Fruit fly (Drosophila melanogaster) whole organism, embryonic: ENCODE data around the gene Dlg5.

Source experiments
- Abd-B ChIP-seq: fragments of 200-800 bp; sonication (Bioruptor generic); optimal IDR thresholded peaks from 2 replicates; lab custom pipeline; 2018; ENCODE audit warnings: missing biosample characterization, mild to moderate bottlenecking, missing genetic modification characterization, moderate library complexity
- Blimp-1 ChIP-seq: fragments of 200-800 bp; sonication (Bioruptor generic); optimal IDR thresholded peaks from 3 replicates; lab custom pipeline; 2018; ENCODE audit warnings: missing biosample characterization, missing genetic modification characterization, mild to moderate bottlenecking, moderate library complexity, missing genetic modification reagents
- CG10274 ChIP-seq: fragments of 200-800 bp; sonication (Bioruptor generic); optimal IDR thresholded peaks from 3 replicates; lab custom pipeline; 2017; ENCODE audit warnings: missing biosample characterization, mild to moderate bottlenecking, missing genetic modification characterization
- CG11247 ChIP-seq: fragments of 200-800 bp; sonication (Bioruptor generic); IDR thresholded peaks from 2 replicates; pipeline ENCODE4 v1.3.6; 2022; ENCODE audit warnings: missing biosample characterization, missing genetic modification characterization
- CG11456 ChIP-seq: fragments of 200-800 bp; sonication (Bioruptor generic); IDR thresholded peaks from 3 replicates; pipeline ENCODE4 v1.3.6; 2022; ENCODE audit warnings: missing biosample characterization, missing genetic modification characterization
- CG13296 ChIP-seq: fragments of 200-800 bp; sonication (Bioruptor generic); optimal IDR thresholded peaks from 3 replicates; lab custom pipeline; 2018; ENCODE audit warnings: missing biosample characterization, mild to moderate bottlenecking, missing genetic modification characterization
- CG13775 ChIP-seq: fragments of 200-800 bp; sonication (Bioruptor generic); optimal IDR thresholded peaks from 3 replicates; lab custom pipeline; 2017; ENCODE audit warnings: missing biosample characterization, mild to moderate bottlenecking, missing genetic modification characterization
- CG1529 ChIP-seq: fragments of 200-800 bp; sonication (Bioruptor generic); optimal IDR thresholded peaks from 3 replicates; lab custom pipeline; 2018; ENCODE audit warnings: missing biosample characterization, missing genetic modification characterization
- CG15479 ChIP-seq: fragments of 200-800 bp; sonication (Bioruptor generic); optimal IDR thresholded peaks from 3 replicates; lab custom pipeline; 2019; ENCODE audit warnings: missing biosample characterization, mild to moderate bottlenecking, missing genetic modification characterization, moderate library complexity
- CG16779 ChIP-seq: fragments of 200-800 bp; sonication (Bioruptor generic); IDR thresholded peaks from 2 replicates; pipeline ENCODE4 v1.3.6; 2022; ENCODE audit warnings: missing biosample characterization, missing genetic modification characterization
- CG1832 ChIP-seq: fragments of 200-800 bp; sonication (Bioruptor generic); optimal IDR thresholded peaks from 2 replicates; lab custom pipeline; 2017; ENCODE audit warnings: missing biosample characterization, mild to moderate bottlenecking, missing genetic modification characterization, inconsistent platforms
- CG18619 ChIP-seq: fragments of 200-800 bp; sonication (Bioruptor generic); optimal IDR thresholded peaks from 3 replicates; lab custom pipeline; 2017; ENCODE audit warnings: missing biosample characterization, mild to moderate bottlenecking, missing genetic modification characterization
- CG18764 ChIP-seq: fragments of 200-800 bp; sonication (Bioruptor generic); optimal IDR thresholded peaks from 3 replicates; lab custom pipeline; 2016; ENCODE audit warnings: missing biosample characterization, missing genetic modification characterization
- CG3838 ChIP-seq: fragments of 200-800 bp; sonication (Bioruptor generic); optimal IDR thresholded peaks from 3 replicates; lab custom pipeline; 2016; ENCODE audit warnings: missing biosample characterization, missing genetic modification characterization
- CG43689 ChIP-seq: fragments of 200-800 bp; sonication (Bioruptor generic); IDR thresholded peaks from 2 replicates; pipeline ENCODE4 v1.3.6; 2022; ENCODE audit warnings: missing biosample characterization, missing genetic modification characterization
- CG5953 ChIP-seq: fragments of 200-800 bp; sonication (Bioruptor generic); IDR thresholded peaks from 2 replicates; pipeline ENCODE4 v1.3.6; 2022; ENCODE audit warnings: missing biosample characterization, missing genetic modification characterization
- CG7987 ChIP-seq: fragments of 200-800 bp; sonication (Bioruptor generic); optimal IDR thresholded peaks from 2 replicates; lab custom pipeline; 2018; ENCODE audit warnings: missing biosample characterization, mild to moderate bottlenecking, missing genetic modification characterization, moderate library complexity
- CG8359 ChIP-seq: fragments of 200-800 bp; sonication (Bioruptor generic); optimal IDR thresholded peaks from 2 replicates; lab custom pipeline; 2017; ENCODE audit warnings: missing biosample characterization, mild to moderate bottlenecking, missing genetic modification characterization, borderline replicate concordance
- CG8765 ChIP-seq: fragments of 200-800 bp; sonication (Bioruptor generic); IDR thresholded peaks from 2 replicates; pipeline ENCODE4 v1.3.6; 2022; ENCODE audit warnings: missing biosample characterization, missing genetic modification characterization
- CG8944 ChIP-seq: fragments of 200-800 bp; sonication (Bioruptor generic); optimal IDR thresholded peaks from 3 replicates; lab custom pipeline; 2016; ENCODE audit warnings: missing biosample characterization, missing genetic modification characterization
- CG9932 ChIP-seq: fragments of 200-800 bp; sonication (Bioruptor generic); IDR thresholded peaks from 2 replicates; pipeline ENCODE4 v1.3.6; 2022; ENCODE audit warnings: missing biosample characterization, missing genetic modification characterization
- CrebB ChIP-seq: fragments of 200-800 bp; sonication (Bioruptor generic); optimal IDR thresholded peaks from 3 replicates; lab custom pipeline; 2018; ENCODE audit warnings: missing biosample characterization, mild to moderate bottlenecking, missing genetic modification characterization
- Elba2 ChIP-seq: fragments of 200-800 bp; sonication (Bioruptor generic); optimal IDR thresholded peaks from 3 replicates; lab custom pipeline; 2016; ENCODE audit warnings: missing biosample characterization, missing genetic modification characterization
- HLH4C ChIP-seq: fragments of 200-800 bp; sonication (Bioruptor generic); IDR thresholded peaks from 3 replicates; pipeline ENCODE4 v1.3.6; 2022; ENCODE audit warnings: missing biosample characterization, missing genetic modification characterization; ENCODE audit not compliant: partially characterized antibody
- MESR4 ChIP-seq: fragments of 200-800 bp; sonication (Bioruptor generic); optimal IDR thresholded peaks from 2 replicates; lab custom pipeline; 2018; ENCODE audit warnings: missing biosample characterization, mild to moderate bottlenecking, missing genetic modification characterization, moderate library complexity
- Ptx1 ChIP-seq: fragments of 200-800 bp; sonication (Bioruptor generic); IDR thresholded peaks from 2 replicates; pipeline ENCODE4 v1.3.6; 2022; ENCODE audit warnings: missing biosample characterization, missing genetic modification characterization
- Six4 ChIP-seq: fragments of 200-800 bp; sonication (Bioruptor generic); optimal IDR thresholded peaks from 2 replicates; lab custom pipeline; 2016; ENCODE audit warnings: missing biosample characterization, missing genetic modification characterization
- al ChIP-seq: fragments of 200-800 bp; sonication (Bioruptor generic); IDR thresholded peaks from 2 replicates; pipeline ENCODE4 v1.3.6; 2022; ENCODE audit warnings: missing biosample characterization, missing genetic modification characterization
- bab2 ChIP-seq: fragments of 200-800 bp; sonication (Bioruptor generic); optimal IDR thresholded peaks from 2 replicates; lab custom pipeline; 2016; ENCODE audit warnings: missing biosample characterization, missing genetic modification characterization
- chif ChIP-seq, 2 experiments: fragments of 200-800 bp; sonication (Bioruptor generic); optimal IDR thresholded peaks; 3 replicates each; lab custom pipeline; 2016; ENCODE audit warnings: missing biosample characterization in 2 of 2, missing genetic modification characterization in 2 of 2
- chm ChIP-seq: fragments of 200-800 bp; sonication (Bioruptor generic); IDR thresholded peaks from 2 replicates; pipeline ENCODE4 v1.3.6; 2022; ENCODE audit warnings: missing biosample characterization, missing genetic modification characterization
- corto ChIP-seq: fragments of 200-800 bp; sonication (Bioruptor generic); optimal IDR thresholded peaks from 2 replicates; lab custom pipeline; 2016; ENCODE audit warnings: missing biosample characterization, mild to moderate bottlenecking, missing genetic modification characterization, moderate library complexity
- disco-r ChIP-seq: fragments of 200-800 bp; sonication (Bioruptor generic); optimal IDR thresholded peaks from 2 replicates; lab custom pipeline; 2016; ENCODE audit warnings: missing biosample characterization, missing genetic modification characterization
- exex ChIP-seq: fragments of 200-800 bp; sonication (Bioruptor generic); optimal IDR thresholded peaks from 4 replicates; lab custom pipeline; 2018; ENCODE audit warnings: missing biosample characterization, mild to moderate bottlenecking, missing genetic modification characterization, moderate library complexity
- gsb ChIP-seq: fragments of 200-800 bp; sonication (Bioruptor generic); IDR thresholded peaks from 2 replicates; pipeline ENCODE4 v1.3.6; 2022; ENCODE audit warnings: missing biosample characterization, missing genetic modification characterization
- gsb-n ChIP-seq: fragments of 200-800 bp; sonication (Bioruptor generic); optimal IDR thresholded peaks from 3 replicates; lab custom pipeline; 2018; ENCODE audit warnings: missing biosample characterization, mild to moderate bottlenecking, missing genetic modification characterization
- hb ChIP-seq: fragments of 200-800 bp; sonication (Bioruptor generic); IDR thresholded peaks from 3 replicates; pipeline ENCODE4 v1.3.6; 2022; ENCODE audit warnings: missing biosample characterization, missing genetic modification characterization; ENCODE audit not compliant: partially characterized antibody
- hkb ChIP-seq, 2 experiments: fragments of 200-800 bp in 1 of 2; fragments of >200 bp in 1 of 2; sonication (Bioruptor generic) in 1 of 2; IDR thresholded peaks in 1 of 2; optimal IDR thresholded peaks in 1 of 2; 2 replicates each; pipeline versions ENCODE4 v1.3.6 to Lab custom; 2017 to 2022; ENCODE audit warnings: missing biosample characterization in 1 of 2, missing genetic modification characterization in 1 of 2
- ind ChIP-seq: fragments of 200-800 bp; sonication (Bioruptor generic); optimal IDR thresholded peaks from 3 replicates; lab custom pipeline; 2016; ENCODE audit warnings: missing biosample characterization, missing genetic modification characterization
- lmd ChIP-seq: fragments of 200-800 bp; sonication (Bioruptor generic); IDR thresholded peaks from 2 replicates; pipeline ENCODE4 v1.3.6; 2022; ENCODE audit warnings: missing biosample characterization, missing genetic modification characterization
- mam ChIP-seq: fragments of 200-800 bp; sonication (Bioruptor generic); optimal IDR thresholded peaks from 3 replicates; lab custom pipeline; 2016; ENCODE audit warnings: missing biosample characterization, missing genetic modification characterization
- nerfin-1 ChIP-seq: fragments of 200-800 bp; sonication (Bioruptor generic); optimal IDR thresholded peaks from 3 replicates; lab custom pipeline; 2019; ENCODE audit warnings: missing biosample characterization, mild to moderate bottlenecking, missing genetic modification characterization, moderate library complexity
- nom ChIP-seq: fragments of 200-800 bp; sonication (Bioruptor generic); optimal IDR thresholded peaks from 2 replicates; lab custom pipeline; 2017; ENCODE audit warnings: missing biosample characterization, missing genetic modification characterization, mild to moderate bottlenecking, moderate library complexity, missing genetic modification reagents
- org-1 ChIP-seq: fragments of 200-800 bp; sonication (Bioruptor generic); optimal IDR thresholded peaks from 2 replicates; lab custom pipeline; 2017; ENCODE audit warnings: missing biosample characterization, missing genetic modification characterization
- phol ChIP-seq: fragments of 200-800 bp; sonication (Bioruptor generic); optimal IDR thresholded peaks from 3 replicates; lab custom pipeline; 2018; ENCODE audit warnings: missing biosample characterization, mild to moderate bottlenecking, missing genetic modification characterization, moderate library complexity
- stwl ChIP-seq: fragments of 200-800 bp; sonication (Bioruptor generic); optimal IDR thresholded peaks from 3 replicates; lab custom pipeline; 2018; ENCODE audit warnings: missing biosample characterization, mild to moderate bottlenecking, missing genetic modification characterization, moderate library complexity
- sug ChIP-seq: fragments of 200-800 bp; optimal IDR thresholded peaks from 2 replicates; lab custom pipeline; 2019; ENCODE audit warnings: missing biosample characterization, mild to moderate bottlenecking, missing genetic modification characterization, moderate library complexity
- tap ChIP-seq: fragments of 200-800 bp; optimal IDR thresholded peaks from 3 replicates; lab custom pipeline; 2019; ENCODE audit warnings: missing biosample characterization, mild to moderate bottlenecking, missing genetic modification characterization, moderate library complexity
- tgo ChIP-seq: fragments of 200-800 bp; sonication (Bioruptor generic); IDR thresholded peaks from 3 replicates; pipeline ENCODE4 v1.3.6; 2022; ENCODE audit warnings: missing biosample characterization, missing genetic modification characterization
- tx ChIP-seq: fragments of 200-800 bp; sonication (Bioruptor generic); optimal IDR thresholded peaks from 2 replicates; lab custom pipeline; 2016; ENCODE audit warnings: missing biosample characterization, missing genetic modification characterization
- wdn ChIP-seq: fragments of 200-800 bp; sonication (Bioruptor generic); IDR thresholded peaks from 2 replicates; pipeline ENCODE4 v1.3.6; 2022; ENCODE audit warnings: missing biosample characterization, missing genetic modification characterization

The Dlg5 gene

DNA sequence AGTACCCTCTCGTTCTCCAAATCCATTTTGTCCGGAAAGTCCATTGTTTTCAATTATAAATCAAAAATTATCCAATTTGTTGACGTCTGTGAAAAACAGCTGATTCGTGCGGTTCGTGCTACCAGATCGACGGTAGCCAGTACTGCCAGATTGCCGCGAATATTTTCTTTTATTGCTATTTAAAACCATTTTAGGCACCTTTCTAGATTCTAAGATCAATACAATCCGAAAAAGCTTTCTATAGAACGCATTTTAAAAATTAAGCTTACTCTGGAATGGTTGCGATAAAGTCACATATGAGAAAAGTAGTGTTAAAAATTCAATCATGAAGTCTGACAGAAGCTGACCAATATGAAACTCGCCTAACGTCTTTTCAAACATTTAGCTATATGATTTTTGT lies 18.0 kb downstream of the Dlg5 start, which contains the start of gene Cog8 (continued):
- TF ChIP-seq Ptx1 (GFP tag; lab: Robert Waterston, UW), result no peak
- TF ChIP-seq CG8765, result no peak
- TF ChIP-seq tx, result peak; percentile 33
- TF ChIP-seq tap (tag; lab: Kevin White, UChicago), result no peak
- TF ChIP-seq CG8359 (GFP tag; lab: Kevin White, UChicago), result no peak
- peak; percentile 52 for TF ChIP-seq ind (GFP tag; lab: Kevin White, UChicago)
- no peak for TF ChIP-seq CG18764
- no peak for TF ChIP-seq hb (GFP tag; lab: Robert Waterston, UW)
- TF ChIP-seq CG11456 (GFP tag; lab: Robert Waterston, UW), result no peak
- peak; percentile 60 for TF ChIP-seq phol
- TF ChIP-seq stwl (tag; lab: Kevin White, UChicago), result peak; percentile 59
- TF ChIP-seq CG1832 (GFP tag; lab: Kevin White, UChicago), result no peak
- TF ChIP-seq tgo (GFP tag; lab: Robert Waterston, UW), result no peak
- no peak for TF ChIP-seq nom
- TF ChIP-seq sug (tag; lab: Kevin White, UChicago), result peak; percentile 37
- no peak for TF ChIP-seq gsb-n
- peak; percentile 58 for TF ChIP-seq bab2 (GFP tag; lab: Kevin White, UChicago)
- TF ChIP-seq CG13296 (GFP tag; lab: Kevin White, UChicago), result no peak
- peak; percentile 48; the same call in 1 of the 2 replicates for TF ChIP-seq CG9932 (GFP tag; lab: Robert Waterston, UW)
- TF ChIP-seq nerfin-1 (tag; lab: Kevin White, UChicago), result no peak
- TF ChIP-seq Abd-B (GFP tag; lab: Kevin White, UChicago), result peak; percentile 79
- no peak for TF ChIP-seq exex (tag; lab: Kevin White, UChicago)
- TF ChIP-seq lmd, result no peak
- peak; percentile 42 to 52 for TF ChIP-seq chif (GFP tag; optimal IDR thresholded peaks at IDR 0.05; lab: Kevin White, UChicago)
- no peak for TF ChIP-seq org-1 (GFP tag; lab: Kevin White, UChicago)
- no peak for TF ChIP-seq hkb (optimal IDR thresholded peaks at IDR 0.05; lab: Kevin White, UChicago)
- no peak for TF ChIP-seq hkb (GFP tag; IDR thresholded peaks at IDR 0.05; lab: Robert Waterston, UW)
- no peak for TF ChIP-seq wdn (GFP tag; lab: Robert Waterston, UW)
- no peak for TF ChIP-seq CG1529 (GFP tag; lab: Kevin White, UChicago)
- TF ChIP-seq CG3838 (GFP tag; lab: Kevin White, UChicago), result no peak
- peak; percentile 28; the same call in 1 of the 2 replicates for TF ChIP-seq al (GFP tag; lab: Robert Waterston, UW)
- no peak for TF ChIP-seq MESR4 (GFP tag; lab: Kevin White, UChicago)
- TF ChIP-seq CG13775 (GFP tag; lab: Kevin White, UChicago), result peak; percentile 45
- TF ChIP-seq CG16779 (GFP tag; lab: Robert Waterston, UW), result no peak
- no peak for TF ChIP-seq gsb (GFP tag; lab: Robert Waterston, UW)
- TF ChIP-seq CrebB (tag; lab: Kevin White, UChicago), result no peak
- no peak for TF ChIP-seq CG5953 (GFP tag; lab: Robert Waterston, UW)
- no peak for TF ChIP-seq HLH4C (GFP tag; lab: Robert Waterston, UW)
- TF ChIP-seq chm, result no peak
- TF ChIP-seq Elba2 (GFP tag; lab: Kevin White, UChicago), result peak; percentile 77
- no peak for TF ChIP-seq disco-r (GFP tag; lab: Kevin White, UChicago)
- TF ChIP-seq CG10274 (GFP tag; lab: Kevin White, UChicago), result no peak
- no peak for TF ChIP-seq corto (GFP tag; lab: Kevin White, UChicago)
- peak; percentile 21 for TF ChIP-seq Blimp-1 (GFP tag; lab: Kevin White, UChicago)
- peak; percentile 15 for TF ChIP-seq Six4 (GFP tag; lab: Kevin White, UChicago)
- TF ChIP-seq CG18619, result no peak
- TF ChIP-seq CG11247 (GFP tag; lab: Robert Waterston, UW), result no peak
- no peak for TF ChIP-seq CG7987 (GFP tag; lab: Kevin White, UChicago)
- TF ChIP-seq CG43689 (GFP tag; lab: Robert Waterston, UW), result no peak
- peak; percentile 73 for TF ChIP-seq mam
- no peak for TF ChIP-seq CG15479 (GFP tag; lab: Kevin White, UChicago)
- peak; percentile 59 for TF ChIP-seq CG8944
